Fruit fly (Drosophila melanogaster) whole organism, embryonic: Measurements from ENCODE around the gene CG3862.

ENCODE experiments used
- Aef1 ChIP-seq: fragments of 200-800 bp; sonication (Bioruptor generic); IDR thresholded peaks from 3 replicates; pipeline ENCODE4 v1.3.6; 2022; ENCODE audit warnings: missing biosample characterization, missing genetic modification characterization
- Antp ChIP-seq: fragments of 200-800 bp; sonication (Bioruptor generic); optimal IDR thresholded peaks from 3 replicates; lab custom pipeline; 2016; ENCODE audit warnings: missing biosample characterization, missing genetic modification characterization
- Atf6 ChIP-seq: fragments of 200-800 bp; sonication (Bioruptor generic); IDR thresholded peaks from 2 replicates; pipeline ENCODE4 v1.3.6; 2022; ENCODE audit warnings: missing biosample characterization, missing genetic modification characterization
- BtbVII ChIP-seq: fragments of 200-800 bp; sonication (Bioruptor generic); optimal IDR thresholded peaks from 3 replicates; lab custom pipeline; 2017; ENCODE audit warnings: missing biosample characterization, mild to moderate bottlenecking, missing genetic modification characterization
- CG12236 ChIP-seq: fragments of 200-800 bp; sonication (Bioruptor generic); optimal IDR thresholded peaks from 2 replicates; lab custom pipeline; 2016; ENCODE audit warnings: missing biosample characterization, missing genetic modification characterization
- CG12299 ChIP-seq: fragments of 200-800 bp; sonication (Bioruptor generic); optimal IDR thresholded peaks from 2 replicates; lab custom pipeline; 2018; ENCODE audit warnings: missing biosample characterization, mild to moderate bottlenecking, missing genetic modification characterization
- CG1233 ChIP-seq: fragments of 200-800 bp; sonication (Bioruptor generic); optimal IDR thresholded peaks from 4 replicates; lab custom pipeline; 2018; ENCODE audit warnings: missing biosample characterization, mild to moderate bottlenecking, missing genetic modification characterization
- CG12391 ChIP-seq: fragments of 200-800 bp; sonication (Bioruptor generic); optimal IDR thresholded peaks from 3 replicates; lab custom pipeline; 2018; ENCODE audit warnings: missing biosample characterization, mild to moderate bottlenecking, missing genetic modification characterization, moderate library complexity
- CG12659 ChIP-seq: fragments of 200-800 bp; sonication (Bioruptor generic); optimal IDR thresholded peaks from 3 replicates; lab custom pipeline; 2017; ENCODE audit warnings: mild to moderate bottlenecking, missing biosample characterization, missing genetic modification reagents, missing genetic modification characterization
- CG12744 ChIP-seq: fragments of 200-800 bp; sonication (Bioruptor generic); optimal IDR thresholded peaks from 2 replicates; lab custom pipeline; 2016; ENCODE audit warnings: missing biosample characterization, missing genetic modification characterization
- CG13424 ChIP-seq: fragments of 200-800 bp; sonication (Bioruptor generic); optimal IDR thresholded peaks from 2 replicates; lab custom pipeline; 2019; ENCODE audit warnings: missing biosample characterization, mild to moderate bottlenecking, missing genetic modification characterization, moderate library complexity
- CG1603 ChIP-seq: fragments of 200-800 bp; sonication (Bioruptor generic); optimal IDR thresholded peaks from 2 replicates; lab custom pipeline; 2019; ENCODE audit warnings: missing biosample characterization, mild to moderate bottlenecking, missing genetic modification characterization, moderate library complexity
- CG16815 ChIP-seq: fragments of 200-800 bp; sonication (Bioruptor generic); optimal IDR thresholded peaks from 3 replicates; lab custom pipeline; 2017; ENCODE audit warnings: missing biosample characterization, mild to moderate bottlenecking, missing genetic modification characterization
- CG17802 ChIP-seq: fragments of 200-800 bp; sonication (Bioruptor generic); optimal IDR thresholded peaks from 2 replicates; lab custom pipeline; 2018; ENCODE audit warnings: missing biosample characterization, mild to moderate bottlenecking, missing genetic modification characterization, moderate library complexity
- CG2202 ChIP-seq: fragments of 200-800 bp; sonication (Bioruptor generic); optimal IDR thresholded peaks from 2 replicates; lab custom pipeline; 2018; ENCODE audit warnings: missing biosample characterization, mild to moderate bottlenecking, missing genetic modification characterization
- CG31388 ChIP-seq: fragments of 200-800 bp; sonication (Bioruptor generic); optimal IDR thresholded peaks from 2 replicates; lab custom pipeline; 2016; ENCODE audit warnings: missing biosample characterization, missing genetic modification characterization
- CG32772 ChIP-seq: fragments of 200-800 bp; sonication (Bioruptor generic); IDR thresholded peaks from 2 replicates; pipeline ENCODE4 v1.3.6; 2022; ENCODE audit warnings: missing biosample characterization, missing genetic modification characterization
- CG33213 ChIP-seq: fragments of 200-800 bp; sonication (Bioruptor generic); optimal IDR thresholded peaks from 3 replicates; lab custom pipeline; 2016; ENCODE audit warnings: missing biosample characterization, missing genetic modification characterization
- CG33557 ChIP-seq: fragments of 200-800 bp; sonication (Bioruptor generic); optimal IDR thresholded peaks from 2 replicates; lab custom pipeline; 2019; ENCODE audit warnings: missing biosample characterization, mild to moderate bottlenecking, missing genetic modification characterization, moderate library complexity
- CG6254 ChIP-seq: fragments of 200-800 bp; sonication (Bioruptor generic); optimal IDR thresholded peaks from 3 replicates; lab custom pipeline; 2017; ENCODE audit warnings: mild to moderate bottlenecking, missing biosample characterization, missing genetic modification reagents, missing genetic modification characterization
- CG8765 ChIP-seq: fragments of 200-800 bp; sonication (Bioruptor generic); IDR thresholded peaks from 2 replicates; pipeline ENCODE4 v1.3.6; 2022; ENCODE audit warnings: missing biosample characterization, missing genetic modification characterization
- CG9876 ChIP-seq: fragments of 200-800 bp; sonication (Bioruptor generic); optimal IDR thresholded peaks from 2 replicates; lab custom pipeline; 2016; ENCODE audit warnings: missing biosample characterization, missing genetic modification characterization
- Dref ChIP-seq: fragments of 200-800 bp; sonication (Bioruptor generic); IDR thresholded peaks from 2 replicates; pipeline ENCODE4 v1.3.6; 2022; ENCODE audit warnings: missing biosample characterization, missing genetic modification characterization
- ERR ChIP-seq: fragments of 200-800 bp; sonication (Bioruptor generic); optimal IDR thresholded peaks from 2 replicates; lab custom pipeline; 2016; ENCODE audit warnings: missing biosample characterization, missing genetic modification characterization
- GATAe ChIP-seq: fragments of 200-800 bp; sonication (Bioruptor generic); conservative IDR thresholded peaks from 2 replicates; pipeline ENCODE4 v1.3.6; 2022; ENCODE audit warnings: missing biosample characterization, missing genetic modification characterization
- Hey ChIP-seq: fragments of 200-800 bp; sonication (Bioruptor generic); optimal IDR thresholded peaks from 3 replicates; lab custom pipeline; 2018; ENCODE audit warnings: missing biosample characterization, mild to moderate bottlenecking, missing genetic modification characterization
- HmgZ ChIP-seq: fragments of 200-800 bp; sonication (Bioruptor generic); optimal IDR thresholded peaks from 2 replicates; lab custom pipeline; 2018; ENCODE audit warnings: missing biosample characterization, mild to moderate bottlenecking, missing genetic modification characterization
- Hr39 ChIP-seq: fragments of >200 bp; optimal IDR thresholded peaks from 2 replicates; lab custom pipeline; 2017
- Myb ChIP-seq: fragments of 200-800 bp; sonication (Bioruptor generic); optimal IDR thresholded peaks from 2 replicates; lab custom pipeline; 2016; ENCODE audit warnings: missing biosample characterization, missing genetic modification characterization
- NfI ChIP-seq: fragments of 200-800 bp; sonication (Bioruptor generic); optimal IDR thresholded peaks from 3 replicates; lab custom pipeline; 2018; ENCODE audit warnings: missing biosample characterization, mild to moderate bottlenecking, missing genetic modification characterization, moderate library complexity
- Sin3A ChIP-seq: fragments of >200 bp; optimal IDR thresholded peaks from 2 replicates; lab custom pipeline; 2018
- Stat92E ChIP-seq, 3 experiments: fragments of >200 bp in 2 of 3; fragments of 200-800 bp in 1 of 3; sonication (Bioruptor generic) in 1 of 3; optimal IDR thresholded peaks; 2 replicates each; lab custom pipeline; 2017 to 2019; ENCODE audit warnings: missing biosample characterization in 3 of 3, missing genetic modification characterization in 3 of 3, mild to moderate bottlenecking in 1 of 3, moderate library complexity in 1 of 3
- al ChIP-seq: fragments of 200-800 bp; sonication (Bioruptor generic); IDR thresholded peaks from 2 replicates; pipeline ENCODE4 v1.3.6; 2022; ENCODE audit warnings: missing biosample characterization, missing genetic modification characterization
- ap ChIP-seq: fragments of 200-800 bp; sonication (Bioruptor generic); IDR thresholded peaks from 2 replicates; pipeline ENCODE4 v1.3.6; 2022; ENCODE audit warnings: missing biosample characterization, missing genetic modification characterization
- bsh ChIP-seq, 2 experiments: fragments of 200-800 bp; sonication (Bioruptor generic); optimal IDR thresholded peaks; 2 replicates each; lab custom pipeline; 2017 to 2018; ENCODE audit warnings: mild to moderate bottlenecking in 2 of 2, missing biosample characterization in 2 of 2, missing genetic modification characterization in 2 of 2, moderate library complexity in 1 of 2
- dati ChIP-seq: fragments of 200-800 bp; sonication (Bioruptor generic); IDR thresholded peaks from 2 replicates; pipeline ENCODE4 v1.3.6; 2022; ENCODE audit warnings: missing biosample characterization, missing genetic modification characterization
- ftz-f1 ChIP-seq: fragments of 200-800 bp; sonication (Bioruptor generic); optimal IDR thresholded peaks from 2 replicates; lab custom pipeline; 2016; ENCODE audit warnings: missing biosample characterization, missing genetic modification characterization
- hkb ChIP-seq, 2 experiments: fragments of 200-800 bp in 1 of 2; fragments of >200 bp in 1 of 2; sonication (Bioruptor generic) in 1 of 2; IDR thresholded peaks in 1 of 2; optimal IDR thresholded peaks in 1 of 2; 2 replicates each; pipeline versions ENCODE4 v1.3.6 to Lab custom; 2017 to 2022; ENCODE audit warnings: missing biosample characterization in 1 of 2, missing genetic modification characterization in 1 of 2
- kay ChIP-seq: fragments of 200-800 bp; sonication (Bioruptor generic); optimal IDR thresholded peaks from 2 replicates; lab custom pipeline; 2016; ENCODE audit warnings: missing biosample characterization, missing genetic modification characterization
- lab ChIP-seq: fragments of 200-800 bp; sonication (Bioruptor generic); optimal IDR thresholded peaks from 3 replicates; lab custom pipeline; 2017; ENCODE audit warnings: missing biosample characterization, missing genetic modification characterization, mild to moderate bottlenecking, moderate library complexity, missing genetic modification reagents
- mam ChIP-seq: fragments of 200-800 bp; sonication (Bioruptor generic); optimal IDR thresholded peaks from 3 replicates; lab custom pipeline; 2016; ENCODE audit warnings: missing biosample characterization, missing genetic modification characterization
- nmo ChIP-seq: fragments of 200-800 bp; sonication (Bioruptor generic); optimal IDR thresholded peaks from 2 replicates; lab custom pipeline; 2018; ENCODE audit warnings: missing biosample characterization, mild to moderate bottlenecking, missing genetic modification characterization, moderate library complexity
- sens ChIP-seq: fragments of 200-800 bp; sonication (Bioruptor generic); peaks from one replicate; lab custom pipeline; 2016; ENCODE audit warnings: missing biosample characterization, missing genetic modification characterization
- sima ChIP-seq: fragments of 200-800 bp; sonication (Bioruptor generic); optimal IDR thresholded peaks from 2 replicates; lab custom pipeline; 2016; ENCODE audit warnings: missing biosample characterization, missing genetic modification characterization
- slou ChIP-seq: fragments of 200-800 bp; sonication (Bioruptor generic); optimal IDR thresholded peaks from 3 replicates; lab custom pipeline; 2016; ENCODE audit warnings: missing biosample characterization, missing genetic modification characterization
- sna ChIP-seq: fragments of 200-800 bp; sonication (Bioruptor generic); IDR thresholded peaks from 2 replicates; pipeline ENCODE4 v1.3.6; 2022; ENCODE audit warnings: missing biosample characterization, missing genetic modification characterization; ENCODE audit not compliant: partially characterized antibody
- trem ChIP-seq: fragments of 200-800 bp; optimal IDR thresholded peaks from 3 replicates; lab custom pipeline; 2019; ENCODE audit warnings: missing biosample characterization, mild to moderate bottlenecking, missing genetic modification characterization, moderate library complexity
- wor ChIP-seq: fragments of 200-800 bp; sonication (Bioruptor generic); IDR thresholded peaks from 2 replicates; pipeline ENCODE4 v1.3.6; 2022; ENCODE audit warnings: missing biosample characterization, missing genetic modification characterization
- zf30C ChIP-seq: fragments of 200-800 bp; sonication (Bioruptor generic); optimal IDR thresholded peaks from 3 replicates; lab custom pipeline; 2018; ENCODE audit warnings: missing biosample characterization, mild to moderate bottlenecking, missing genetic modification characterization

Gene CG3862

dm6 chr2L:850727-851257 lies 25.1 kb upstream of the CG3862 start, which contains the start of gene drongo (continued):
- TF ChIP-seq CG8765 (GFP tag; lab: Robert Waterston, UW) (no peak), CG9876 (GFP tag; lab: Kevin White, UChicago) (peak; percentile 8), Hey (no peak), CG12391 (tag; lab: Kevin White, UChicago) (peak; percentile 61), CG33213 (peak; percentile 75), zf30C (GFP tag; lab: Kevin White, UChicago) (peak; percentile 38), Hr39 (no peak), bsh (GFP tag; optimal IDR thresholded peaks at IDR 0.05; lab: Kevin White, UChicago) (peak; percentile 12 to 17), CG1233 (no peak), HmgZ (tag; lab: Kevin White, UChicago) (peak; percentile 77), hkb (optimal IDR thresholded peaks at IDR 0.05; lab: Kevin White, UChicago) (no peak), hkb (GFP tag; IDR thresholded peaks at IDR 0.05; lab: Robert Waterston, UW) (peak; percentile 52; the same call in 1 of the 2 replicates), CG32772 (GFP tag; lab: Robert Waterston, UW) (no peak), Sin3A (lab: Kevin White, UChicago) (peak; percentile 37), CG16815 (GFP tag; lab: Kevin White, UChicago) (no peak), Antp (GFP tag; lab: Kevin White, UChicago) (peak; percentile 13), dati (GFP tag; lab: Robert Waterston, UW) (no peak), CG12299 (tag; lab: Kevin White, UChicago) (peak; percentile 52), slou (GFP tag; lab: Kevin White, UChicago) (no peak), Myb (GFP tag; lab: Kevin White, UChicago) (peak; percentile 84), ftz-f1 (GFP tag; lab: Kevin White, UChicago) (peak; percentile 9), wor (GFP tag; lab: Robert Waterston, UW) (no peak), al (GFP tag; lab: Robert Waterston, UW) (0 out of 2 replicates have a peak, but pooled peaks have one; percentile 17), CG33557 (GFP tag; lab: Kevin White, UChicago) (peak; percentile 33), Aef1 (GFP tag; lab: Robert Waterston, UW) (peak; percentile 54; the same call in 2 of the 3 replicates), Stat92E (GFP tag; optimal IDR thresholded peaks at IDR 0.05; lab: Kevin White, UChicago) (peak in 1 of 3 experiments; percentile 79), lab (peak; percentile 71), sna (GFP tag; lab: Robert Waterston, UW) (peak; percentile 52; the same call in 1 of the 2 replicates), CG6254 (GFP tag; lab: Kevin White, UChicago) (no peak), CG12744 (GFP tag; lab: Kevin White, UChicago) (no peak), sens (peak; percentile 86), CG2202 (tag; lab: Kevin White, UChicago) (peak; percentile 34), CG12659 (GFP tag; lab: Kevin White, UChicago) (peak; percentile 92), CG17802 (tag; lab: Kevin White, UChicago) (peak; percentile 6), CG13424 (peak; percentile 13), GATAe (no peak), CG12236 (no peak), CG1603 (peak; percentile 86), mam (GFP tag; lab: Kevin White, UChicago) (no peak), sima (GFP tag; lab: Kevin White, UChicago) (no peak), NfI (GFP tag; lab: Kevin White, UChicago) (peak; percentile 34), trem (tag; lab: Kevin White, UChicago) (peak; percentile 64), Dref (GFP tag; lab: Robert Waterston, UW) (peak; percentile 95), Atf6 (GFP tag; lab: Robert Waterston, UW) (peak; percentile 34; the same call in 1 of the 2 replicates), kay (GFP tag; lab: Kevin White, UChicago) (peak; percentile 14), BtbVII (no peak), nmo (GFP tag; lab: Kevin White, UChicago) (peak; percentile 63), ERR (GFP tag; lab: Kevin White, UChicago) (peak; percentile 1), ap (GFP tag; lab: Robert Waterston, UW) (no peak), CG31388 (no peak)
